Worm (Caenorhabditis elegans): ENCODE data around the gene srb-11.

srb-11 gene

ce11 chrIII:6446807-6447206 is 45.9 kb downstream of the srb-11 start, which contains the start of gene let-721:
Gene let-721, minus strand, starts transcription at chrIII:6446907.
- TF ChIP-seq R02D3.7 (tag; optimal IDR thresholded peaks at IDR 0.05): no peak
- no peak for TF ChIP-seq nhr-76 (tag; optimal IDR thresholded peaks at IDR 0.05)
- no peak for TF ChIP-seq snpc-4 (tag; optimal IDR thresholded peaks at IDR 0.05)
- no peak for TF ChIP-seq pqm-1 (tag; optimal IDR thresholded peaks at IDR 0.05)
- TF ChIP-seq nhr-12 (tag; optimal IDR thresholded peaks at IDR 0.05): no peak
- no peak for TF ChIP-seq eor-1 (tag; optimal IDR thresholded peaks at IDR 0.05)
- TF ChIP-seq hmg-11 (tag; optimal IDR thresholded peaks at IDR 0.05): no peak
- TF ChIP-seq fkh-10 (GFP tag; optimal IDR thresholded peaks at IDR 0.05): no peak
- no peak for TF ChIP-seq elt-2 (tag; optimal IDR thresholded peaks at IDR 0.05)
- no peak for TF ChIP-seq lsy-12 (tag; optimal IDR thresholded peaks at IDR 0.05)
- TF ChIP-seq egl-27 (tag; optimal IDR thresholded peaks at IDR 0.05): no peak
- no peak for TF ChIP-seq ceh-82 (tag; optimal IDR thresholded peaks at IDR 0.05)
- TF ChIP-seq aly-2 (tag; optimal IDR thresholded peaks at IDR 0.05): no peak
- TF ChIP-seq ceh-16 (tag; optimal IDR thresholded peaks at IDR 0.05): no peak
- no peak for TF ChIP-seq lin-39 (tag; optimal IDR thresholded peaks at IDR 0.05)

DNA sequence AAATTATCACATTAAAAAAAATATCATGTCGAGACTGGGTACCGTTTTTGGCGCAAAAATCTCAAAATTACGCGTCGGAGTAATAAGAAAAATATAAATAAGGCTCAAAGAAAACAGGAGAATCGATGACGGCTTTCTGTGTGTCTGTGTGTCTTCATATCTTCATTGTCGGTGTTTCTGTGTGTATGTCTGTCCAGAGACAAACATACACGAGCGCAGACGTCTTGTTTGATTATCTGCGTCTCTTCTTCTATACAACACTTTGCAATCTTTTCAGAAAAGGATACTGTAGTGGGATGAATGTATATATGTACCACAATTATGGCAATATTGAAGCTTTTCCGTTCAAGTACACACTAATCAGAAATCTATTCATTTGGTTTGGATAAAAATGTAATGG is 48.4 kb downstream of the srb-11 start, which contains the start of gene C05D11.13:
C05D11.13 (minus strand) TSS at position 252 of the 400 bp plus-strand sequence.
- TF ChIP-seq fos-1 (tag; optimal IDR thresholded peaks at IDR 0.05) (no peak), nhr-67 (tag; optimal IDR thresholded peaks at IDR 0.05) (no peak), sea-2 (GFP tag; optimal IDR thresholded peaks at IDR 0.05) (no peak), mdl-1 (tag; optimal IDR thresholded peaks at IDR 0.05) (no peak), daf-12 (tag; optimal IDR thresholded peaks at IDR 0.05) (no peak), nhr-25 (tag; optimal IDR thresholded peaks at IDR 0.05) (peak; percentile 45), elt-1 (tag; optimal IDR thresholded peaks at IDR 0.05) (no peak), mml-1 (tag; optimal IDR thresholded peaks at IDR 0.05) (no peak), nhr-11 (tag; optimal IDR thresholded peaks at IDR 0.05) (no peak), ceh-9 (tag; optimal IDR thresholded peaks at IDR 0.05) (no peak), pqm-1 (tag; optimal IDR thresholded peaks at IDR 0.05) (peak; percentile 33), fkh-2 (tag; optimal IDR thresholded peaks at IDR 0.05) (no peak), snpc-4 (tag; optimal IDR thresholded peaks at IDR 0.05) (peak; percentile 50), aly-2 (tag; optimal IDR thresholded peaks at IDR 0.05) (no peak), lin-39 (tag; optimal IDR thresholded peaks at IDR 0.05) (peak; percentile 26), egl-5 (tag; optimal IDR thresholded peaks at IDR 0.05) (no peak), unc-39 (tag; optimal IDR thresholded peaks at IDR 0.05) (no peak), ZK546.5 (tag; optimal IDR thresholded peaks at IDR 0.05) (no peak), lsy-12 (tag; optimal IDR thresholded peaks at IDR 0.05) (no peak), nhr-12 (tag; optimal IDR thresholded peaks at IDR 0.05) (no peak), skn-1 (tag; optimal IDR thresholded peaks at IDR 0.05) (no peak), lin-15B (tag; optimal IDR thresholded peaks at IDR 0.05) (peak; percentile 2), nhr-43 (tag; optimal IDR thresholded peaks at IDR 0.05; ENCODE audit: poor library complexity, severe bottlenecking) (peak; percentile 76), elt-2 (tag; optimal IDR thresholded peaks at IDR 0.05) (peak; percentile 64), eor-1 (tag; optimal IDR thresholded peaks at IDR 0.05) (no peak), ztf-4 (tag; optimal IDR thresholded peaks at IDR 0.05) (no peak), nfya-1 (tag; optimal IDR thresholded peaks at IDR 0.05; ENCODE audit: insufficient read depth) (peak; percentile 78), nhr-237 (tag; optimal IDR thresholded peaks at IDR 0.05) (no peak), ceh-28 (tag; optimal IDR thresholded peaks at IDR 0.05) (no peak), unc-62 (GFP tag; optimal IDR thresholded peaks at IDR 0.05) (no peak), zag-1 (tag; optimal IDR thresholded peaks at IDR 0.05) (no peak), tbx-2 (tag; optimal IDR thresholded peaks at IDR 0.05) (peak; percentile 14), egl-27 (tag; optimal IDR thresholded peaks at IDR 0.05) (no peak), nhr-28 (tag; optimal IDR thresholded peaks at IDR 0.05) (no peak), R02D3.7 (tag; optimal IDR thresholded peaks at IDR 0.05) (no peak), ceh-16 (tag; optimal IDR thresholded peaks at IDR 0.05) (no peak), fkh-10 (GFP tag; optimal IDR thresholded peaks at IDR 0.05) (no peak), ztf-11 (tag; optimal IDR thresholded peaks at IDR 0.05) (no peak), ama-1 (optimal IDR thresholded peaks at IDR 0.05) (peak; percentile 77), jun-1 (tag; optimal IDR thresholded peaks at IDR 0.05) (no peak), elt-3 (tag; optimal IDR thresholded peaks at IDR 0.05) (no peak), nhr-23 (tag; optimal IDR thresholded peaks at IDR 0.05) (peak; percentile 65), nhr-76 (tag; optimal IDR thresholded peaks at IDR 0.05) (no peak), ceh-82 (tag; optimal IDR thresholded peaks at IDR 0.05) (no peak), pha-4 (tag; optimal IDR thresholded peaks at IDR 0.05) (peak; percentile 86), hmg-11 (tag; optimal IDR thresholded peaks at IDR 0.05) (peak; percentile 67), nhr-77 (tag; optimal IDR thresholded peaks at IDR 0.05) (no peak)

Data from whole organism, L3 larva.